Fruit fly (Drosophila melanogaster): ENCODE data around the gene Dhc98D.
A peak's percentile ranks its signal among the peaks of the same experiment; 100 is the strongest.

The Dhc98D gene

dm6 chr3R:28540274-28541177 is 53.8 kb downstream of the Dhc98D start, which contains the start of gene Ppn:
Gene Ppn (minus strand): TSS chr3R:28540324.
- TF ChIP-seq twi (tag; optimal IDR thresholded peaks at IDR 0.05) (peak; percentile 98), ken (GFP tag; IDR thresholded peaks at IDR 0.05) (0 out of 3 replicates have a peak, but pooled peaks have one; percentile 9), cato (GFP tag; optimal IDR thresholded peaks at IDR 0.05; ENCODE audit: borderline replicate concordance) (no peak), CG8478 (optimal IDR thresholded peaks at IDR 0.05) (peak; percentile 13), Ets65A (GFP tag) (peak; percentile 73), CG6175 (GFP tag; IDR thresholded peaks at IDR 0.05) (0 out of 3 replicates have a peak, but pooled peaks have one; percentile 3), CG17912 (GFP tag; optimal IDR thresholded peaks at IDR 0.05) (no peak), CG16779 (GFP tag; IDR thresholded peaks at IDR 0.05) (0 out of 2 replicates have a peak, but pooled peaks have one; percentile 20)

DNA sequence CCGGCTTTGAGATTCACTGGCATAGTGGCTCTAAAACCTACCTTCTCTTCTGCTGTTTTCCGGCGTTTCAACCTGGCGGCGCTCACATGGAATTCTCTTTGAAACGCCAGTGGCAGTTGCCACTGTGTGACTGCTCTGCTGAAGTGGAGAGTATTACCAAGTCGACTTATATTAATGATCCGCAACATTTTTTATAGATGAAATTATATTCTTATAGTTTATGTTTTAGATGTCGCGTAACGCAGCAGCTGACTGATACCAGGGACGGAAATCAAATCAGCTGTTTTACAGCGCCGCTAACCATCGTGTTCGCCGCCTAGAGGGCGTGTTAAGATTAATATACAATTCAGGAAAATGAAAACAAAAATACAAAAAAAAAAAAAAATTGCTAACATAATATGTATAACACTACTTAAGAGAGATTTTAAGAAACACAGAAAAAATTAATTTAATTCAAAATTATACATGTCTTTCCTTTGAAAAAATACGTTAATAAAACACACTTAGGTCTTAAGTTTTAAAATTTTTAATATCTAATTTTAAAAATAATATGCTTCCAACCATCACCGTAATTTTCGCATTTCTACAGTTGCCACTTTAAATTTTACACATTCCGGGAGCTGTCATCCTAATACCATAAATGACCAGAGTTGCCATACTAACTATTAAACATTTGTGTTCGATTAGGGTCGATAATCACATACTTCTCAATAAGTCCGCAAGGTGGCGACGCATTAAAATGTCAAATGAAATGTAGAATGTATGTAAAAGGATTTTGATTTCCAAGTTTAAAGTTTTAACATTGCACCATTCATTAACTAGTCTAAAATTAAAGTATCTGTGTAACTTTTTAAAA is 58.0 kb downstream of the Dhc98D start, which contains the start of gene mIF2:
Gene mIF2 (minus strand): TSS at position 280 of the 856 bp plus-strand sequence.
- TF ChIP-seq ems (GFP tag; optimal IDR thresholded peaks at IDR 0.05): no peak
- TF ChIP-seq CG6683 (GFP tag; optimal IDR thresholded peaks at IDR 0.05): no peak
- no peak for TF ChIP-seq odd (GFP tag; optimal IDR thresholded peaks at IDR 0.05)
- TF ChIP-seq Dll (GFP tag; IDR thresholded peaks at IDR 0.05; ENCODE audit: partially characterized antibody): peak; percentile 60; the same call in 2 of the 4 replicates
- peak; percentile 59 for TF ChIP-seq CG12391 (tag; optimal IDR thresholded peaks at IDR 0.05)
- peak; percentile 19 for TF ChIP-seq Hr3 (GFP tag; optimal IDR thresholded peaks at IDR 0.05)
- no peak for TF ChIP-seq CG12744 (GFP tag; optimal IDR thresholded peaks at IDR 0.05)
- no peak for TF ChIP-seq Atf6 (GFP tag; IDR thresholded peaks at IDR 0.05)
- peak; percentile 11 for TF ChIP-seq CG13424 (tag; optimal IDR thresholded peaks at IDR 0.05)
- no peak for TF ChIP-seq ERR (GFP tag; optimal IDR thresholded peaks at IDR 0.05)
- TF ChIP-seq Stat92E (GFP tag; optimal IDR thresholded peaks at IDR 0.05): no peak
- TF ChIP-seq CG7271 (tag; optimal IDR thresholded peaks at IDR 0.05): no peak
- TF ChIP-seq CG7839 (tag; optimal IDR thresholded peaks at IDR 0.05): no peak
- no peak for TF ChIP-seq run (tag; optimal IDR thresholded peaks at IDR 0.05)
- TF ChIP-seq Drgx (GFP tag; IDR thresholded peaks at IDR 0.05): peak; percentile 52; the same call in 1 of the 2 replicates
- TF ChIP-seq CG1832 (GFP tag; optimal IDR thresholded peaks at IDR 0.05): no peak
- no peak for TF ChIP-seq MTF-1 (GFP tag; optimal IDR thresholded peaks at IDR 0.05; ENCODE audit: borderline replicate concordance)
- no peak for TF ChIP-seq CG3407 (GFP tag; optimal IDR thresholded peaks at IDR 0.05)
- TF ChIP-seq CG8089 (GFP tag; optimal IDR thresholded peaks at IDR 0.05): no peak
- no peak for TF ChIP-seq CG4820 (GFP tag; optimal IDR thresholded peaks at IDR 0.05)
- no peak for TF ChIP-seq fu2 (GFP tag; optimal IDR thresholded peaks at IDR 0.05)
- no peak for TF ChIP-seq CG18476 (GFP tag; optimal IDR thresholded peaks at IDR 0.05)
- no peak for TF ChIP-seq Antp (GFP tag; optimal IDR thresholded peaks at IDR 0.05)
- TF ChIP-seq CG13296 (GFP tag; optimal IDR thresholded peaks at IDR 0.05): no peak
- no peak for TF ChIP-seq HmgD (GFP tag; optimal IDR thresholded peaks at IDR 0.05)
- TF ChIP-seq zfh2 (GFP tag; optimal IDR thresholded peaks at IDR 0.05): peak; percentile 7
- no peak for TF ChIP-seq CkIIα-i1 (GFP tag; IDR thresholded peaks at IDR 0.05)
- TF ChIP-seq CG15011 (GFP tag; optimal IDR thresholded peaks at IDR 0.05): no peak
- TF ChIP-seq CG18262 (tag; optimal IDR thresholded peaks at IDR 0.05): peak; percentile 28
- TF ChIP-seq CG14050 (GFP tag; IDR thresholded peaks at IDR 0.05): no peak
- TF ChIP-seq CG3163 (GFP tag; optimal IDR thresholded peaks at IDR 0.05): no peak
- peak; percentile 57 for TF ChIP-seq CG2116 (GFP tag; optimal IDR thresholded peaks at IDR 0.05)
- TF ChIP-seq zen2 (GFP tag; IDR thresholded peaks at IDR 0.05; ENCODE audit: partially characterized antibody): no peak
- no peak for TF ChIP-seq ac (GFP tag; optimal IDR thresholded peaks at IDR 0.05)
- no peak for TF ChIP-seq CG6791 (GFP tag; IDR thresholded peaks at IDR 0.05; ENCODE audit: partially characterized antibody)
- no peak for TF ChIP-seq Meics (GFP tag; optimal IDR thresholded peaks at IDR 0.05)
- TF ChIP-seq D (optimal IDR thresholded peaks at IDR 0.05): no peak
- TF ChIP-seq D (GFP tag; optimal IDR thresholded peaks at IDR 0.05): no peak

Measured in whole organism, embryonic.